Fruit fly (Drosophila melanogaster): ENCODE measurements around the gene ogre.

The ogre gene

dm6 chrX:6997653-6998491 lies 6.8 kb upstream of the ogre start:
- peak; percentile 90 for TF ChIP-seq cyc (GFP tag; optimal IDR thresholded peaks at IDR 0.05)
- TF ChIP-seq CG16779 (tag; optimal IDR thresholded peaks at IDR 0.05) = peak; percentile 55
- TF ChIP-seq CG6163 (GFP tag; IDR thresholded peaks at IDR 0.05) = peak; percentile 83
- TF ChIP-seq CG3919 (GFP tag; optimal IDR thresholded peaks at IDR 0.05) = peak; percentile 85
- peak; percentile 81 for TF ChIP-seq CG11762 (GFP tag; optimal IDR thresholded peaks at IDR 0.05; ENCODE audit: insufficient read depth)
- peak; percentile 82 for TF ChIP-seq CG1621 (tag; optimal IDR thresholded peaks at IDR 0.05)
- peak; percentile 91 for TF ChIP-seq topi (GFP tag; optimal IDR thresholded peaks at IDR 0.05)
- TF ChIP-seq acj6 (GFP tag; optimal IDR thresholded peaks at IDR 0.05) = peak; percentile 88
- TF ChIP-seq OdsH (GFP tag; optimal IDR thresholded peaks at IDR 0.05) = peak; percentile 90
- peak; percentile 79 for TF ChIP-seq CG8119 (GFP tag; IDR thresholded peaks at IDR 0.05)
- TF ChIP-seq pdm3 (GFP tag; optimal IDR thresholded peaks at IDR 0.05) = peak; percentile 90
- TF ChIP-seq salr (GFP tag; optimal IDR thresholded peaks at IDR 0.05) = peak; percentile 79 to 88
- peak; percentile 88 for TF ChIP-seq fd59A (GFP tag; optimal IDR thresholded peaks at IDR 0.05)
- TF ChIP-seq svp (GFP tag) = peak; percentile 93
- peak; percentile 77 for TF ChIP-seq Sox102F (GFP tag; optimal IDR thresholded peaks at IDR 0.05)
- peak; percentile 84 for TF ChIP-seq CG6792 (GFP tag; optimal IDR thresholded peaks at IDR 0.05)
- peak; percentile 73 for TF ChIP-seq CG8319 (GFP tag; optimal IDR thresholded peaks at IDR 0.05)
- TF ChIP-seq CG4318 (GFP tag; optimal IDR thresholded peaks at IDR 0.05) = peak; percentile 74
- TF ChIP-seq CG6854 (GFP tag; optimal IDR thresholded peaks at IDR 0.05) = peak; percentile 5
- peak; percentile 46 for TF ChIP-seq Lpt (GFP tag; optimal IDR thresholded peaks at IDR 0.05)
- peak; percentile 18 for TF ChIP-seq vri (GFP tag; optimal IDR thresholded peaks at IDR 0.05)
- peak; percentile 82 for TF ChIP-seq CG34406 (GFP tag; optimal IDR thresholded peaks at IDR 0.05)
- peak; percentile 72 for TF ChIP-seq dac (GFP tag; optimal IDR thresholded peaks at IDR 0.05)
- TF ChIP-seq Met (GFP tag; optimal IDR thresholded peaks at IDR 0.05) = peak; percentile 88
- TF ChIP-seq Eip75B (GFP tag; optimal IDR thresholded peaks at IDR 0.05) = peak; percentile 76
- TF ChIP-seq CG8632 (GFP tag; optimal IDR thresholded peaks at IDR 0.05) = peak; percentile 78
- TF ChIP-seq lz (GFP tag; optimal IDR thresholded peaks at IDR 0.05) = peak; percentile 88
- TF ChIP-seq fd85E (GFP tag; optimal IDR thresholded peaks at IDR 0.05) = peak; percentile 21
- TF ChIP-seq Sox15 (GFP tag; optimal IDR thresholded peaks at IDR 0.05) = peak; percentile 84
- peak; percentile 87 for TF ChIP-seq esn (GFP tag; optimal IDR thresholded peaks at IDR 0.05)
- peak; percentile 86 for TF ChIP-seq net (GFP tag; optimal IDR thresholded peaks at IDR 0.05)
- peak; percentile 88 for TF ChIP-seq CG10631 (GFP tag; optimal IDR thresholded peaks at IDR 0.05)
- peak; percentile 82 for TF ChIP-seq CG6808 (GFP tag; optimal IDR thresholded peaks at IDR 0.05)
- peak; percentile 86 for TF ChIP-seq Sox14 (GFP tag; optimal IDR thresholded peaks at IDR 0.05)
- TF ChIP-seq Ets96B (tag; optimal IDR thresholded peaks at IDR 0.05) = peak; percentile 90
- TF ChIP-seq CG32006 (GFP tag; optimal IDR thresholded peaks at IDR 0.05) = peak; percentile 88
- TF ChIP-seq Ets21C (GFP tag; optimal IDR thresholded peaks at IDR 0.05) = peak; percentile 86
- peak; percentile 43 to 79 for TF ChIP-seq ss (GFP tag; optimal IDR thresholded peaks at IDR 0.05)
- TF ChIP-seq CG3032 (tag; optimal IDR thresholded peaks at IDR 0.05) = peak; percentile 91
- TF ChIP-seq eg (GFP tag; IDR thresholded peaks at IDR 0.05) = peak; percentile 77
- no peak for TF ChIP-seq fkh (GFP tag; optimal IDR thresholded peaks at IDR 0.05)
- TF ChIP-seq Hr38 (GFP tag; optimal IDR thresholded peaks at IDR 0.05) = no peak
- TF ChIP-seq Hr39 (GFP tag; optimal IDR thresholded peaks at IDR 0.05) = peak; percentile 89
- TF ChIP-seq Blimp-1 (GFP tag; optimal IDR thresholded peaks at IDR 0.05) = peak; percentile 20
- peak; percentile 54 for TF ChIP-seq CG6276 (GFP tag; optimal IDR thresholded peaks at IDR 0.05)
- peak; percentile 28 for TF ChIP-seq Eip93F (GFP tag; optimal IDR thresholded peaks at IDR 0.05)
- TF ChIP-seq Smox (GFP tag; optimal IDR thresholded peaks at IDR 0.05) = peak; percentile 92
- TF ChIP-seq CG7368 (GFP tag; optimal IDR thresholded peaks at IDR 0.05) = peak; percentile 69
- peak; percentile 38 for TF ChIP-seq CG9139 (GFP tag; optimal IDR thresholded peaks at IDR 0.05)
- TF ChIP-seq CG11294 (GFP tag; IDR thresholded peaks at IDR 0.05) = peak; percentile 56; the same call in 1 of the 2 replicates
